Worm (Caenorhabditis elegans): ENCODE data around the gene bra-2.

DNA sequence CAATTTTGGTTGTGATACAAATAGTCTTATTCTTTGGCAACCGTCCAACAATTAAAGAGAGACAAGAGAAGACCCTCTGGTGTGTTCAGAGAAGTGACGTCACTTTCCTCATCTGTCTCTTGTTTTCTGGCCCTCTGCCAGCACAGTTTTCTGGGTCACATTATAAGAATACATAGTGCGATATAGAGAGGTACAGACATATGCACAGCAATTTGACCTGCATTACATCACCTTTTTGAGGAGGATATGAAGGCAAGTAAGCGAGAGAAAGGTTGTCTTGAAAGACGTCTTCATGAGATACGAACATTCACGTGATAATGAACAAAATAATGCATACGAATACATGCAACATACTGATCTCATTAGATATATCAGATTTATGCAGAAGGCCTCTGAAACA is 40.5 kb upstream of the bra-2 start:
- TF ChIP-seq dve-1 (tag; optimal IDR thresholded peaks at IDR 0.05): no peak
- no peak for TF ChIP-seq pat-9 (tag; optimal IDR thresholded peaks at IDR 0.05)
- TF ChIP-seq nhr-232 (tag; optimal IDR thresholded peaks at IDR 0.05): no peak
- no peak for TF ChIP-seq ceh-24 (tag; optimal IDR thresholded peaks at IDR 0.05)
- TF ChIP-seq T23F11.4 (GFP tag; optimal IDR thresholded peaks at IDR 0.05): no peak

Data from whole organism, late embryonic.